Fruit fly (Drosophila melanogaster): ENCODE data around the gene brwl.

dm6 chr2L:9614674-9615258 is 46.1 kb downstream of the brwl start:
- TF ChIP-seq CG8478 (optimal IDR thresholded peaks at IDR 0.05) (no peak), CTCF (optimal IDR thresholded peaks at IDR 0.05) (no peak)
